Worm (Caenorhabditis elegans): ENCODE results near the gene ZK856.16.

Gene ZK856.16

DNA sequence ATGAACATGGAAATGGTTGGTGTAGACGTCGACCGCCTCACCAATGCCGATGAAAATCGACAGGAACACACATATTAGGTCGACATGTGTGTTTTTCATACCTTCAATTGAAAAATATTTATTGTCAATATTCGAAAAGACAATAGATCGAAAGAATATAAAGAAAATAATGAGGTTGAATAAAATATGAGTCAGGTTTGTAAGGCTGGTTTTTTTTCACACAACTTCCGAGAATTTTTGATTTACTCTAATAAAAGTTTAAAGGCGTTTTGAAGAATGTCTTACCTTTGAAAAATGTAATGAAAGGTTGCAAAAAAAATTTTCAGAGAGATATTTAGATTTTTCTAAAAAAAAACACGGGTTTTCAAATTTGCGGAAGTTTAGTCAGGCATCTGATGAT is 31.7 kb downstream of the ZK856.16 start, which contains the start of gene egl-3:
egl-3 (minus strand) TSS at position 101 of the 400 bp plus-strand sequence.
- no peak for TF ChIP-seq nhr-25 (tag; optimal IDR thresholded peaks at IDR 0.05)
- no peak for TF ChIP-seq ZK546.5 (tag; optimal IDR thresholded peaks at IDR 0.05)
- no peak for TF ChIP-seq lsy-2 (tag; optimal IDR thresholded peaks at IDR 0.05)
- no peak for TF ChIP-seq F13H6.1 (tag; optimal IDR thresholded peaks at IDR 0.05)
- TF ChIP-seq nhr-23 (tag; optimal IDR thresholded peaks at IDR 0.05): no peak
- TF ChIP-seq snpc-4 (tag; optimal IDR thresholded peaks at IDR 0.05): no peak
- no peak for TF ChIP-seq lin-11 (tag; optimal IDR thresholded peaks at IDR 0.05)
- TF ChIP-seq unc-39 (tag; optimal IDR thresholded peaks at IDR 0.05): no peak
- TF ChIP-seq peb-1 (tag; optimal IDR thresholded peaks at IDR 0.05): no peak
- TF ChIP-seq nhr-77 (tag; optimal IDR thresholded peaks at IDR 0.05): no peak
- no peak for TF ChIP-seq nhr-10 (tag; optimal IDR thresholded peaks at IDR 0.05)
- no peak for TF ChIP-seq elt-1 (tag; optimal IDR thresholded peaks at IDR 0.05)
- TF ChIP-seq R02D3.7 (tag; optimal IDR thresholded peaks at IDR 0.05): no peak
- TF ChIP-seq Y55F3AM.14 (GFP tag; optimal IDR thresholded peaks at IDR 0.05): no peak
- TF ChIP-seq lin-13 (GFP tag; optimal IDR thresholded peaks at IDR 0.05): no peak

DNA sequence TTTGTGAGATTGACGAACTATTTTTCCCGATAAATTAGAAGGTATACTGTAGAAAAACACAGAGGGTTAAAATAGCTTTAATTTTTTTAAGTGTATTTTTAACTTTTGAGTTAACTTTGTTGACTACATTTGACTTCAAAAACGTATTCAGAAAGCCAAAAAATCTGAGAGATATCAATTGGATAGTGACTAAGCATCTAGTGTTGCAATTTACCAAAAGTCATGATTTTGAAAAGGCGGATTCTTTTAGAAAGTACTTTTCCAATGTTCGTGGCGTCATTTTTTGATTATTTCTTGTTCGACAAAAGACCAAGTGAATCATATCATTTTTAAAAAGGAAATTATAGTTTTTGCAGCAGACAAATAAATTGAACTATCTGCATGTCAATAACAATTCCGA is 36.5 kb downstream of the ZK856.16 start:
- TF ChIP-seq ama-1 (optimal IDR thresholded peaks at IDR 0.05) (no peak), lsy-2 (tag; optimal IDR thresholded peaks at IDR 0.05) (peak in 1 of 2 experiments; percentile 40), egl-27 (tag; optimal IDR thresholded peaks at IDR 0.05) (no peak), nhr-129 (tag; optimal IDR thresholded peaks at IDR 0.05) (no peak), unc-62 (GFP tag; optimal IDR thresholded peaks at IDR 0.05) (no peak), lin-13 (GFP tag; optimal IDR thresholded peaks at IDR 0.05) (no peak), F13H6.1 (tag; optimal IDR thresholded peaks at IDR 0.05) (no peak), sem-4 (tag; optimal IDR thresholded peaks at IDR 0.05) (no peak), skn-1 (tag; optimal IDR thresholded peaks at IDR 0.05) (no peak), ztf-11 (tag; optimal IDR thresholded peaks at IDR 0.05) (no peak), peb-1 (tag; optimal IDR thresholded peaks at IDR 0.05) (no peak), dmd-4 (tag; optimal IDR thresholded peaks at IDR 0.05) (no peak), unc-55 (GFP tag; optimal IDR thresholded peaks at IDR 0.05) (peak; percentile 51), mab-5 (tag; optimal IDR thresholded peaks at IDR 0.05) (no peak), ztf-1 (GFP tag; conservative IDR thresholded peaks at IDR 0.05) (no peak), ztf-4 (tag; optimal IDR thresholded peaks at IDR 0.05) (peak; percentile 13), nhr-237 (tag; optimal IDR thresholded peaks at IDR 0.05) (peak; percentile 8), crh-2 (tag; optimal IDR thresholded peaks at IDR 0.05) (peak; percentile 40)

DNA sequence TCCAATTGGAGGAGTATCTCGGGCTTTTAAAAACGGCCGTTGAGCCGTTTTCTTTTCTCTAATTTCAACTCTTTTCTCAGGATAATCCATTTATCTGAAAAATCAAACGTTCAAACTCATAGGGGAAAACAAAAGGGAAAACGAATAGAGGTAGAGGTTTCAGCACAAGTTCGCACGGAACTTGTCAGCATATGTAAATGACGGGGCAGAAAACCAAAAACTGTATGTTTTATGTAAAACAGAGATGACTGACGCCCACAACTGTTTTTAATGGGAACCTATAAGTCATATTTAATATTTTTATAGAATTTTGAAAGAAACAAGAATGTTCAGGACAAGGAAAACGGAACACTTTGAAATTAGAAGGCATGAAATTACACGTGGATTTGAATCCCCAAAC is 39.0 kb downstream of the ZK856.16 start, which contains the start of gene C51E3.6:
C51E3.6 (minus strand) TSS at position 101 of the 400 bp plus-strand sequence.
- TF ChIP-seq Y55F3AM.14 (GFP tag; optimal IDR thresholded peaks at IDR 0.05) (no peak), sma-9 (GFP tag; optimal IDR thresholded peaks at IDR 0.05) (no peak), sma-9 (tag; optimal IDR thresholded peaks at IDR 0.05) (no peak), elt-3 (tag; optimal IDR thresholded peaks at IDR 0.05) (no peak), sem-4 (tag; optimal IDR thresholded peaks at IDR 0.05) (no peak), sma-3 (GFP tag; optimal IDR thresholded peaks at IDR 0.05) (no peak), crh-2 (tag; optimal IDR thresholded peaks at IDR 0.05) (no peak), unc-62 (GFP tag; optimal IDR thresholded peaks at IDR 0.05) (no peak), fos-1 (tag; optimal IDR thresholded peaks at IDR 0.05) (no peak), nhr-237 (tag; optimal IDR thresholded peaks at IDR 0.05) (no peak)

DNA sequence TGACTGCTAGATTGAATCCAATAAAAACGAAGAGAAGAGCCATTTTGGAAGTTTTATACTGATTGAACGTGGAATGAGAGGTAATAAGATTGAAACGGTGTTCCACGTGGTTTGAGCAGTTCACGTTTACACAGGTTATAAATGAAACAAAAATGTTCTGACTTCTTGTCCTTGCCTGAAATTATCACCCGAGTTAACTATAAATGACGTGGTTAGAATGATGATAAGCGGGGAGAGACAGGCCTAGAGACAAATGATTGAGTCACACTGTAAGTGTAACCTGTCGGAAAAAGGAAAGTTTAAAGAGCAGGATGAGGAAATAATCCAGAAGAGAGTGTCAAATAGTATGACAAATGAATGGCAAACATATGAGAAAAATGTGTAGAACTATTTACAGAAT is 44.4 kb downstream of the ZK856.16 start, which contains the start of gene C51E3.10:
C51E3.10 (minus strand) TSS at position 181 of the 400 bp plus-strand sequence.
- TF ChIP-seq nhr-10 (tag; optimal IDR thresholded peaks at IDR 0.05) (no peak), crh-2 (tag; optimal IDR thresholded peaks at IDR 0.05) (peak; percentile 67), fos-1 (tag; optimal IDR thresholded peaks at IDR 0.05) (peak; percentile 94), nhr-11 (tag; optimal IDR thresholded peaks at IDR 0.05) (no peak), C34F6.9 (tag; optimal IDR thresholded peaks at IDR 0.05) (no peak), mbf-1 (tag; optimal IDR thresholded peaks at IDR 0.05) (no peak), sma-9 (GFP tag; optimal IDR thresholded peaks at IDR 0.05) (peak; percentile 69), sma-9 (tag; optimal IDR thresholded peaks at IDR 0.05) (no peak), mdl-1 (tag; optimal IDR thresholded peaks at IDR 0.05) (peak in 1 of 2 experiments; percentile 14), skn-1 (tag; optimal IDR thresholded peaks at IDR 0.05) (peak; percentile 36), nhr-129 (tag; optimal IDR thresholded peaks at IDR 0.05) (no peak), elt-1 (tag; optimal IDR thresholded peaks at IDR 0.05) (no peak)

Data from whole organism, L2 larva.